Worm (Caenorhabditis elegans) whole organism, L3 larva: ENCODE data around the gene lipl-1.
A peak's percentile ranks its signal among the peaks of the same experiment; 100 is the strongest.

ENCODE experiments used
- ZK546.5 ChIP-seq: sonication (generic microtip); optimal IDR thresholded peaks from 2 replicates; lab custom pipeline; 2017; ENCODE audit warnings: missing biosample characterization, missing genetic modification characterization
- elt-3 ChIP-seq, 3 experiments: fragments of 150-350 bp in 1 of 3; sonication (generic microtip) in 2 of 3; optimal IDR thresholded peaks; 2 replicates in 2 of 3; 4 replicates in 1 of 3; lab custom pipeline; 2014 to 2017; ENCODE audit warnings: missing biosample characterization in 3 of 3, missing genetic modification characterization in 3 of 3
- fos-1 ChIP-seq: fragments of 150-350 bp; optimal IDR thresholded peaks from 2 replicates; lab custom pipeline; 2014; ENCODE audit warnings: missing biosample characterization, missing genetic modification characterization
- lin-39 ChIP-seq: fragments of 150-350 bp; optimal IDR thresholded peaks from 2 replicates; lab custom pipeline; 2018; ENCODE audit warnings: missing biosample characterization, missing genetic modification reagents, missing genetic modification characterization
- mdl-1 ChIP-seq: fragments of 150-350 bp; optimal IDR thresholded peaks from 2 replicates; lab custom pipeline; 2014; ENCODE audit warnings: missing biosample characterization, missing genetic modification characterization
- nfya-1 ChIP-seq: sonication (generic microtip); optimal IDR thresholded peaks from 2 replicates; lab custom pipeline; 2017; ENCODE audit warnings: missing genetic modification characterization, mild to moderate bottlenecking, missing compliant biosample characterization, antibody characterized with exemption, moderate library complexity; ENCODE audit not compliant: insufficient read depth
- nhr-11 ChIP-seq: fragments of 150-350 bp; optimal IDR thresholded peaks from 2 replicates; lab custom pipeline; 2014; ENCODE audit warnings: missing biosample characterization, missing genetic modification characterization
- nhr-23 ChIP-seq: fragments of 150-350 bp; optimal IDR thresholded peaks from 2 replicates; lab custom pipeline; 2014; ENCODE audit warnings: missing biosample characterization, missing genetic modification reagents, missing genetic modification characterization
- nhr-77 ChIP-seq: fragments of 150-350 bp; optimal IDR thresholded peaks from 2 replicates; lab custom pipeline; 2014; ENCODE audit warnings: missing biosample characterization, missing genetic modification characterization
- pha-4 ChIP-seq: fragments of 150-350 bp; optimal IDR thresholded peaks from 2 replicates; lab custom pipeline; 2014; ENCODE audit warnings: missing biosample characterization, missing genetic modification reagents, missing genetic modification characterization
- ztf-4 ChIP-seq: fragments of 150-350 bp; optimal IDR thresholded peaks from 2 replicates; lab custom pipeline; 2014; ENCODE audit warnings: missing biosample characterization, missing genetic modification characterization

- TF ChIP-seq nfya-1 (tag; lab: Kevin White, UChicago): no peak
- no peak for TF ChIP-seq ZK546.5 (tag; lab: Kevin White, UChicago)
- no peak for TF ChIP-seq elt-3 (tag; optimal IDR thresholded peaks at IDR 0.05; lab: Kevin White, UChicago)
- no peak for TF ChIP-seq nhr-11
- TF ChIP-seq lin-39: no peak
- TF ChIP-seq nhr-23: no peak
- TF ChIP-seq mdl-1 (tag; lab: Kevin White, UChicago): no peak
- TF ChIP-seq ztf-4 (tag; lab: Kevin White, UChicago): no peak
- TF ChIP-seq fos-1 (tag; lab: Kevin White, UChicago): no peak
- no peak for TF ChIP-seq nhr-77 (tag; lab: Kevin White, UChicago)
- TF ChIP-seq pha-4 (tag; lab: Kevin White, UChicago): peak; percentile 41
Observed at ce11 chrV:12871753-12872152, 48.0 kb upstream of the lipl-1 start, which contains the start of gene bus-19.
